Worm (Caenorhabditis elegans) whole organism, early embryonic: Measurements from ENCODE around the gene ceh-54.

ENCODE experiments used
- B0310.2 ChIP-seq: sonication (generic microtip); optimal IDR thresholded peaks from 2 replicates; lab custom pipeline; 2016; ENCODE audit warnings: mild to moderate bottlenecking, missing genetic modification characterization, missing compliant biosample characterization
- F13C5.2 ChIP-seq: sonication (generic microtip); optimal IDR thresholded peaks from 2 replicates; lab custom pipeline; 2017; ENCODE audit warnings: mild to moderate bottlenecking, missing genetic modification characterization, inconsistent platforms, missing compliant biosample characterization
- aly-1 ChIP-seq: sonication (generic microtip); optimal IDR thresholded peaks from 2 replicates; lab custom pipeline; 2016; ENCODE audit warnings: missing genetic modification characterization, missing compliant biosample characterization
- ama-1 ChIP-seq: fragments of 150-350 bp; optimal IDR thresholded peaks from 2 replicates; lab custom pipeline; 2014
- ceh-13 ChIP-seq: fragments of 200-800 bp; sonication (Bioruptor generic); optimal IDR thresholded peaks from 2 replicates; lab custom pipeline; 2018; ENCODE audit warnings: mild to moderate bottlenecking, missing genetic modification characterization, missing compliant biosample characterization
- ceh-36 ChIP-seq: sonication (generic microtip); optimal IDR thresholded peaks from 2 replicates; lab custom pipeline; 2016; ENCODE audit warnings: missing genetic modification characterization, inconsistent platforms, missing compliant biosample characterization
- ets-7 ChIP-seq: sonication (generic microtip); optimal IDR thresholded peaks from 2 replicates; lab custom pipeline; 2016; ENCODE audit warnings: missing genotype, missing genetic modification characterization, missing compliant biosample characterization
- flt-1 ChIP-seq: fragments of 200-800 bp; sonication (Bioruptor generic); IDR thresholded peaks from 2 replicates; pipeline ENCODE4 v1.3.6; 2022; ENCODE audit warnings: missing genetic modification characterization, missing compliant biosample characterization
- hmbx-1 ChIP-seq: sonication (generic microtip); optimal IDR thresholded peaks from 2 replicates; lab custom pipeline; 2016; ENCODE audit warnings: mild to moderate bottlenecking, missing genetic modification characterization, missing compliant biosample characterization
- hmg-4 ChIP-seq: fragments of 200-800 bp; sonication (Bioruptor generic); optimal IDR thresholded peaks from 2 replicates; lab custom pipeline; 2018; ENCODE audit warnings: mild to moderate bottlenecking, missing genetic modification characterization, missing compliant biosample characterization
- hnd-1 ChIP-seq: sonication (generic microtip); optimal IDR thresholded peaks from 2 replicates; lab custom pipeline; 2016; ENCODE audit warnings: missing genetic modification characterization, missing compliant biosample characterization
- pes-1 ChIP-seq: fragments of 200-800 bp; sonication (Bioruptor generic); IDR thresholded peaks from 2 replicates; pipeline ENCODE4 v1.3.6; 2022; ENCODE audit warnings: missing genetic modification reagents, missing genetic modification characterization, missing compliant biosample characterization
- scrt-1 ChIP-seq: fragments of 200-800 bp; sonication (Bioruptor generic); IDR thresholded peaks from 2 replicates; pipeline ENCODE4 v1.3.6; 2022; ENCODE audit warnings: missing genetic modification characterization, missing compliant biosample characterization
- sea-1 ChIP-seq: fragments of 200-800 bp; sonication (Bioruptor generic); conservative IDR thresholded peaks from 2 replicates; pipeline ENCODE4 v1.3.6; 2022; ENCODE audit warnings: missing genetic modification characterization, missing compliant biosample characterization
- tbx-11 ChIP-seq: fragments of 200-800 bp; sonication (Bioruptor generic); IDR thresholded peaks from 2 replicates; pipeline ENCODE4 v1.3.6; 2022; ENCODE audit warnings: missing genetic modification characterization, missing compliant biosample characterization
- tbx-37 ChIP-seq: fragments of 200-800 bp; sonication (Bioruptor generic); conservative IDR thresholded peaks from 2 replicates; pipeline ENCODE4 v1.3.6; 2022; ENCODE audit warnings: missing genetic modification reagents, missing genetic modification characterization, missing compliant biosample characterization
- tra-4 ChIP-seq: sonication (generic microtip); optimal IDR thresholded peaks from 2 replicates; lab custom pipeline; 2017; ENCODE audit warnings: missing genetic modification characterization, missing compliant biosample characterization

Gene ceh-54

ce11 chrX:6194191-6194724 is at the start of gene ceh-54:
Gene ceh-54, minus strand, starts transcription at chrX:6194241.
- TF ChIP-seq flt-1 (GFP tag; lab: Robert Waterston, UW) = no peak
- TF ChIP-seq ets-7 (tag; lab: Kevin White, UChicago) = no peak
- no peak for TF ChIP-seq F13C5.2
- no peak for TF ChIP-seq tra-4 (tag; lab: Kevin White, UChicago)
- no peak for TF ChIP-seq B0310.2
- TF ChIP-seq ama-1 (lab: Kevin White, UChicago) = no peak
- no peak for TF ChIP-seq ceh-13 (GFP tag; lab: Kevin White, UChicago)
- TF ChIP-seq ceh-36 (tag; lab: Kevin White, UChicago) = no peak
- no peak for TF ChIP-seq tbx-37 (GFP tag; lab: Robert Waterston, UW)
- TF ChIP-seq aly-1 (tag; lab: Kevin White, UChicago) = no peak
- TF ChIP-seq hmg-4 (GFP tag; lab: Kevin White, UChicago) = no peak
- TF ChIP-seq tbx-11 (GFP tag; lab: Robert Waterston, UW) = no peak
- no peak for TF ChIP-seq pes-1 (GFP tag; lab: Robert Waterston, UW)

- no peak for TF ChIP-seq sea-1 (GFP tag; lab: Robert Waterston, UW)
- no peak for TF ChIP-seq pes-1 (GFP tag; lab: Robert Waterston, UW)
- no peak for TF ChIP-seq tbx-37 (GFP tag; lab: Robert Waterston, UW)
- no peak for TF ChIP-seq hmbx-1 (tag; lab: Kevin White, UChicago)
- no peak for TF ChIP-seq tbx-11 (GFP tag; lab: Robert Waterston, UW)
- TF ChIP-seq tra-4 (tag; lab: Kevin White, UChicago) = no peak
These were observed 46.6 kb upstream of the ceh-54 start, which contains the start of gene got-2.2 for ce11 chrX:6240640-6241033. Gene got-2.2, plus strand, starts transcription at chrX:6240983.

ce11 chrX:6239927-6240639 is 46.0 kb upstream of the ceh-54 start:
- TF ChIP-seq hmg-4 (GFP tag; lab: Kevin White, UChicago) (peak; percentile 20), scrt-1 (GFP tag; lab: Robert Waterston, UW) (no peak)

- TF ChIP-seq tbx-11 (GFP tag; lab: Robert Waterston, UW) (no peak), flt-1 (GFP tag; lab: Robert Waterston, UW) (no peak), B0310.2 (no peak), aly-1 (tag; lab: Kevin White, UChicago) (no peak), hmbx-1 (tag; lab: Kevin White, UChicago) (no peak), ama-1 (lab: Kevin White, UChicago) (no peak), sea-1 (GFP tag; lab: Robert Waterston, UW) (no peak), hnd-1 (tag; lab: Kevin White, UChicago) (no peak), ets-7 (tag; lab: Kevin White, UChicago) (no peak), F13C5.2 (no peak), hmg-4 (GFP tag; lab: Kevin White, UChicago) (no peak), tbx-37 (GFP tag; lab: Robert Waterston, UW) (no peak), tra-4 (tag; lab: Kevin White, UChicago) (no peak), scrt-1 (GFP tag; lab: Robert Waterston, UW) (no peak)
These were observed 44.9 kb upstream of the ceh-54 start, which contains the start of gene rml-3 for ce11 chrX:6238973-6239372. Gene rml-3, minus strand, starts transcription at chrX:6239065.

- TF ChIP-seq tbx-11 (GFP tag; lab: Robert Waterston, UW) (no peak), tbx-37 (GFP tag; lab: Robert Waterston, UW) (no peak), aly-1 (tag; lab: Kevin White, UChicago) (no peak), tra-4 (tag; lab: Kevin White, UChicago) (no peak), sea-1 (GFP tag; lab: Robert Waterston, UW) (no peak), ceh-13 (GFP tag; lab: Kevin White, UChicago) (no peak), pes-1 (GFP tag; lab: Robert Waterston, UW) (no peak), ets-7 (tag; lab: Kevin White, UChicago) (no peak), hnd-1 (tag; lab: Kevin White, UChicago) (no peak), hmg-4 (GFP tag; lab: Kevin White, UChicago) (no peak), F13C5.2 (no peak), flt-1 (GFP tag; lab: Robert Waterston, UW) (no peak), B0310.2 (no peak), scrt-1 (GFP tag; lab: Robert Waterston, UW) (no peak), ceh-36 (tag; lab: Kevin White, UChicago) (no peak), ama-1 (lab: Kevin White, UChicago) (no peak), hmbx-1 (tag; lab: Kevin White, UChicago) (no peak)
These were observed 41.4 kb upstream of the ceh-54 start, which contains the start of gene hsp-43 for ce11 chrX:6235443-6235842. Gene hsp-43, minus strand, starts transcription at chrX:6235543.

ce11 chrX:6232998-6233626 is 39.1 kb upstream of the ceh-54 start, which contains the start of gene C14F11.4:
Gene C14F11.4, minus strand, starts transcription at chrX:6233048.
- TF ChIP-seq F13C5.2 (no peak), aly-1 (tag; lab: Kevin White, UChicago) (no peak), tra-4 (tag; lab: Kevin White, UChicago) (no peak), ama-1 (lab: Kevin White, UChicago) (no peak), scrt-1 (GFP tag; lab: Robert Waterston, UW) (no peak), pes-1 (GFP tag; lab: Robert Waterston, UW) (no peak), hmbx-1 (tag; lab: Kevin White, UChicago) (no peak), hmg-4 (GFP tag; lab: Kevin White, UChicago) (no peak), sea-1 (GFP tag; lab: Robert Waterston, UW) (no peak), tbx-11 (GFP tag; lab: Robert Waterston, UW) (no peak)
